Worm (Caenorhabditis elegans): Measurements from ENCODE around the gene amph-1.
A peak's percentile ranks its signal among the peaks of the same experiment; 100 is the strongest.
"Not testable (repeated sequence)": the region's sequence is repeated elsewhere in the genome, so short reads cannot be mapped to it uniquely, and the experiment has no call there.

The amph-1 gene

ce11 chrIV:9614060-9614459 lies 33.6 kb downstream of the amph-1 start:
- TF ChIP-seq ama-1 (optimal IDR thresholded peaks at IDR 0.05) (no peak), elt-1 (tag; optimal IDR thresholded peaks at IDR 0.05) (peak; percentile 99), ztf-4 (tag; optimal IDR thresholded peaks at IDR 0.05) (no peak), nhr-23 (tag; optimal IDR thresholded peaks at IDR 0.05) (peak; percentile 22), nfya-1 (tag; optimal IDR thresholded peaks at IDR 0.05; ENCODE audit: insufficient read depth) (no peak)

- TF ChIP-seq elt-1 (tag; optimal IDR thresholded peaks at IDR 0.05) (peak; percentile 92), egl-27 (tag; optimal IDR thresholded peaks at IDR 0.05) (no peak)
Measured at ce11 chrIV:9613072-9613590, 34.5 kb downstream of the amph-1 start.

DNA sequence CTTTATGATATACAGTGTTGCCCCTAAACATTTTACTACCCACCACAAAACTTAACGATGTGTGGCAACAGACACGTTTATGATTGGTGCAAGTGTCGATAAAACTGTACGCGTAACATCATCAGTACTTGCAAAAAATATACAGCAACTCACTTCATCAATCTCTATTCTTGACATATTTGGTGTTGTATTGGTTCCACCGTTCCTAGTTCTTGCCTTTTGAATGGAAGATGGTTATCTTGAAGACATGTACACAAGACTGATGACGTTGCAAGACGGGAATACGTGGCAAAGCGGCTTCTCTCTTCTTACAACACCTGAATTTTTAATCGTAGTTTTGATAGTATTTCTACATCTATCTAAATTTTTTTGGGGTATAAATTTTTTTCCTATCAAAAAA lies 36.8 kb downstream of the amph-1 start:
- TF ChIP-seq pha-4 (tag; optimal IDR thresholded peaks at IDR 0.05) (no peak), jun-1 (tag; optimal IDR thresholded peaks at IDR 0.05) (no peak), elt-1 (tag; optimal IDR thresholded peaks at IDR 0.05) (peak; percentile 92), nhr-25 (tag; optimal IDR thresholded peaks at IDR 0.05) (peak; percentile 4), ceh-82 (tag; optimal IDR thresholded peaks at IDR 0.05) (no peak)

- no peak for TF ChIP-seq daf-12 (tag; optimal IDR thresholded peaks at IDR 0.05)
- peak; percentile 55 for TF ChIP-seq nhr-25 (tag; optimal IDR thresholded peaks at IDR 0.05)
- peak; percentile 93 for TF ChIP-seq elt-1 (tag; optimal IDR thresholded peaks at IDR 0.05)
Measured at ce11 chrIV:9609095-9609494, 38.6 kb downstream of the amph-1 start.

ce11 chrIV:9607945-9608344 lies 39.7 kb downstream of the amph-1 start:
- TF ChIP-seq unc-39 (tag; optimal IDR thresholded peaks at IDR 0.05) (no peak), fkh-2 (tag; optimal IDR thresholded peaks at IDR 0.05) (no peak), elt-1 (tag; optimal IDR thresholded peaks at IDR 0.05) (peak; percentile 98), R02D3.7 (tag; optimal IDR thresholded peaks at IDR 0.05) (no peak)

- TF ChIP-seq ZK546.5 (tag; optimal IDR thresholded peaks at IDR 0.05), result no peak
- TF ChIP-seq egl-5 (tag; optimal IDR thresholded peaks at IDR 0.05), result no peak
- no peak for TF ChIP-seq snpc-4 (tag; optimal IDR thresholded peaks at IDR 0.05)
- TF ChIP-seq lin-39 (tag; optimal IDR thresholded peaks at IDR 0.05), result no peak
- TF ChIP-seq nhr-67 (tag; optimal IDR thresholded peaks at IDR 0.05), result no peak
- no peak for TF ChIP-seq lsy-12 (tag; optimal IDR thresholded peaks at IDR 0.05)
- TF ChIP-seq pha-4 (tag; optimal IDR thresholded peaks at IDR 0.05), result no peak
- no peak for TF ChIP-seq egl-27 (tag; optimal IDR thresholded peaks at IDR 0.05)
- TF ChIP-seq sea-2 (GFP tag; optimal IDR thresholded peaks at IDR 0.05), result no peak
- TF ChIP-seq mml-1 (tag; optimal IDR thresholded peaks at IDR 0.05), result no peak
- TF ChIP-seq nhr-23 (tag; optimal IDR thresholded peaks at IDR 0.05), result no peak
- no peak for TF ChIP-seq ceh-28 (tag; optimal IDR thresholded peaks at IDR 0.05)
- no peak for TF ChIP-seq elt-1 (tag; optimal IDR thresholded peaks at IDR 0.05)
- TF ChIP-seq jun-1 (tag; optimal IDR thresholded peaks at IDR 0.05), result no peak
- TF ChIP-seq nhr-237 (tag; optimal IDR thresholded peaks at IDR 0.05), result no peak
- TF ChIP-seq aly-2 (tag; optimal IDR thresholded peaks at IDR 0.05), result no peak
Measured at ce11 chrIV:9601595-9601994, 46.1 kb downstream of the amph-1 start, which contains the start of gene aat-1. aat-1 (minus strand) TSS chrIV:9601695.

DNA sequence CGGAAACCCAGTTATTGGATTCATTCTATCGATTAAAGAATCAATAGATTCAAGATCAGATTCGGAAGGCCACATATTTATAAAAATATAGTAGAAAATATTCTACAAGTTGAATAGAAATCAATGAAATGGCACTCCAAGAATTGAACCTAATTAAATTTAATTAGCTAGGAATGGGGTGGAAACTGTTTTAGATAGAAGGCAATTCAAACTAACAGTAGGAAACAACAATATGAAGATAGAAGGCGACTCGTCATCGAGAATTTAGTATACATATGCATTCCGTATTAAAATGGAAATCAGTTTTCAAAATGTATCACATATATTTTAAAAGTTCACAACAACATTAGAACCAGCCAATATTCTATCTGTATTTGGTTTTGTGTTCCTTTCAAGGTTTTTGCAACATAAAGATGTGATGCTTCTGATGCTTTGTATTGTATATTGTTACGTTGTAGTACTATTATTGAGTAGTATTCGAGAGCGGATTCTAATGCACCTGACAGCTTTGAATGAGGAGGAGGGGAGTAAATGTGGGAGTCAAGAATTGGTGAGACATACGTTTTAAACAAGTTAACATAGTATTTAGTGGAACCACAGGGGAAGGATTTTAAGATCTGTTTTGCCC lies 51.8 kb downstream of the amph-1 start, which contains the start of the genes F27C8.3 and F27C8.2:
TSS of gene F27C8.3 (minus strand) at position 101 of the 628 bp plus-strand sequence.
TSS of gene F27C8.2 (plus strand) at position 578 of the 628 bp plus-strand sequence.
- not testable (repeated sequence) for TF ChIP-seq egl-5 (tag; optimal IDR thresholded peaks at IDR 0.05); fkh-10 (GFP tag; optimal IDR thresholded peaks at IDR 0.05); lsy-12 (tag; optimal IDR thresholded peaks at IDR 0.05)

All from whole organism, L3 larva.